Worm (Caenorhabditis elegans) whole organism, L4/young adult: ENCODE measurements around the gene acp-5.

Experiments
- W03F9.2 ChIP-seq: fragments of 150-350 bp; optimal IDR thresholded peaks from 2 replicates; lab custom pipeline; 2014; ENCODE audit warnings: missing biosample characterization, missing genetic modification characterization
- him-1 ChIP-seq: sonication (generic microtip); optimal IDR thresholded peaks from 2 replicates; lab custom pipeline; 2016; ENCODE audit warnings: missing genotype, missing genetic modification reagents, missing genetic modification characterization, missing compliant biosample characterization

DNA sequence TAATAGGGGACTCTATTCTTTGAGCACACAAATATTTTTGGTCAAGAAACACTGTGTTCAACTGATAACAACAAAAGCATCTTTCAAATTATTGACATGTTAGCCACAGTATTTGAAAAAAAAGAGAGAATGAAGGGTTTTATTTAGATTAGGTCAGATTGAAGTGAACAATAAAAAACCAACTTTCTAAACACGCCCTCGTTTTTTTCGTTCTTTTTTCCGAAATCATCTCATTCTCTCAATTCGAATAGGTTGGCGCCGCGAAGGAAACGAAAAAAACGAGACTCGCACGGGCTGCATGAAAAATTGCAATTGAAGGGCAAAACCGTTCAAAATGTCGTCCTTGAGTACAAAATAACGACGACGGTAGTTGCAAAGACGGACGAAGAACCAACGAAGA lies 14.9 kb upstream of the acp-5 start:
- TF ChIP-seq W03F9.2 (no peak), him-1 (tag; lab: Kevin White, UChicago) (no peak)
